Worm (Caenorhabditis elegans): ENCODE measurements around the gene fbxb-37.

fbxb-37 gene

ce11 chrII:2093456-2093926, at the start of gene fbxb-37:
Gene fbxb-37 (minus strand): TSS chrII:2093876.
- TF ChIP-seq daf-12 (tag; optimal IDR thresholded peaks at IDR 0.05) = no peak

- TF ChIP-seq pqm-1 (tag; optimal IDR thresholded peaks at IDR 0.05) = no peak
- no peak for TF ChIP-seq nhr-11 (tag; optimal IDR thresholded peaks at IDR 0.05)
- no peak for TF ChIP-seq lin-15B (tag; optimal IDR thresholded peaks at IDR 0.05)
- no peak for TF ChIP-seq nhr-28 (tag; optimal IDR thresholded peaks at IDR 0.05)
- no peak for TF ChIP-seq ceh-9 (tag; optimal IDR thresholded peaks at IDR 0.05)
- no peak for TF ChIP-seq aly-2 (tag; optimal IDR thresholded peaks at IDR 0.05)
- TF ChIP-seq zag-1 (tag; optimal IDR thresholded peaks at IDR 0.05) = no peak
- TF ChIP-seq elt-2 (tag; optimal IDR thresholded peaks at IDR 0.05) = no peak
- no peak for TF ChIP-seq ceh-28 (tag; optimal IDR thresholded peaks at IDR 0.05)
- TF ChIP-seq nhr-76 (tag; optimal IDR thresholded peaks at IDR 0.05) = no peak
- no peak for TF ChIP-seq nhr-77 (tag; optimal IDR thresholded peaks at IDR 0.05)
- no peak for TF ChIP-seq fkh-2 (tag; optimal IDR thresholded peaks at IDR 0.05)
Observed at ce11 chrII:2140817-2141216, 47.1 kb upstream of the fbxb-37 start, which contains the start of gene C40A11.3. Gene C40A11.3 (plus strand): TSS chrII:2141117.

- no peak for TF ChIP-seq tbx-2 (tag; optimal IDR thresholded peaks at IDR 0.05)
- TF ChIP-seq sea-2 (GFP tag; optimal IDR thresholded peaks at IDR 0.05) = no peak
- TF ChIP-seq ztf-11 (tag; optimal IDR thresholded peaks at IDR 0.05) = no peak
- no peak for TF ChIP-seq nhr-67 (tag; optimal IDR thresholded peaks at IDR 0.05)
- TF ChIP-seq pqm-1 (tag; optimal IDR thresholded peaks at IDR 0.05) = no peak
- TF ChIP-seq nhr-77 (tag; optimal IDR thresholded peaks at IDR 0.05) = no peak
- no peak for TF ChIP-seq lin-15B (tag; optimal IDR thresholded peaks at IDR 0.05)
- TF ChIP-seq nhr-11 (tag; optimal IDR thresholded peaks at IDR 0.05) = no peak
- TF ChIP-seq unc-39 (tag; optimal IDR thresholded peaks at IDR 0.05) = no peak
- TF ChIP-seq egl-27 (tag; optimal IDR thresholded peaks at IDR 0.05) = no peak
- no peak for TF ChIP-seq ama-1 (optimal IDR thresholded peaks at IDR 0.05)
- no peak for TF ChIP-seq fkh-2 (tag; optimal IDR thresholded peaks at IDR 0.05)
- TF ChIP-seq ZK546.5 (tag; optimal IDR thresholded peaks at IDR 0.05) = no peak
Observed at ce11 chrII:2138901-2139300, 45.2 kb upstream of the fbxb-37 start.

- no peak for TF ChIP-seq mdl-1 (tag; optimal IDR thresholded peaks at IDR 0.05)
- TF ChIP-seq skn-1 (tag; optimal IDR thresholded peaks at IDR 0.05) = no peak
- TF ChIP-seq unc-62 (GFP tag; optimal IDR thresholded peaks at IDR 0.05) = no peak
- TF ChIP-seq nhr-23 (tag; optimal IDR thresholded peaks at IDR 0.05) = no peak
- no peak for TF ChIP-seq mml-1 (tag; optimal IDR thresholded peaks at IDR 0.05)
- TF ChIP-seq nhr-12 (tag; optimal IDR thresholded peaks at IDR 0.05) = no peak
- no peak for TF ChIP-seq pha-4 (tag; optimal IDR thresholded peaks at IDR 0.05)
Observed at ce11 chrII:2137235-2137634, 43.6 kb upstream of the fbxb-37 start, which contains the start of gene C40A11.4. Gene C40A11.4 (plus strand): TSS chrII:2137422.

- TF ChIP-seq skn-1 (tag; optimal IDR thresholded peaks at IDR 0.05) (no peak), nhr-12 (tag; optimal IDR thresholded peaks at IDR 0.05) (no peak), ZK546.5 (tag; optimal IDR thresholded peaks at IDR 0.05) (no peak), nhr-23 (tag; optimal IDR thresholded peaks at IDR 0.05) (no peak), nhr-11 (tag; optimal IDR thresholded peaks at IDR 0.05) (no peak), egl-5 (tag; optimal IDR thresholded peaks at IDR 0.05) (no peak), daf-12 (tag; optimal IDR thresholded peaks at IDR 0.05) (no peak), nfya-1 (tag; optimal IDR thresholded peaks at IDR 0.05; ENCODE audit: insufficient read depth) (no peak), jun-1 (tag; optimal IDR thresholded peaks at IDR 0.05) (no peak), ceh-28 (tag; optimal IDR thresholded peaks at IDR 0.05) (no peak)
Observed at ce11 chrII:2135604-2136003, 41.9 kb upstream of the fbxb-37 start, which contains the start of gene hpo-7. Gene hpo-7 (minus strand): TSS chrII:2135704.

- TF ChIP-seq ama-1 (optimal IDR thresholded peaks at IDR 0.05) (no peak), aly-2 (tag; optimal IDR thresholded peaks at IDR 0.05) (no peak), lsy-12 (tag; optimal IDR thresholded peaks at IDR 0.05) (no peak), nhr-11 (tag; optimal IDR thresholded peaks at IDR 0.05) (no peak), lin-39 (tag; optimal IDR thresholded peaks at IDR 0.05) (no peak), skn-1 (tag; optimal IDR thresholded peaks at IDR 0.05) (no peak), elt-3 (tag; optimal IDR thresholded peaks at IDR 0.05) (no peak), mml-1 (tag; optimal IDR thresholded peaks at IDR 0.05) (no peak), elt-2 (tag; optimal IDR thresholded peaks at IDR 0.05) (no peak), ceh-28 (tag; optimal IDR thresholded peaks at IDR 0.05) (no peak), sea-2 (GFP tag; optimal IDR thresholded peaks at IDR 0.05) (no peak), unc-62 (GFP tag; optimal IDR thresholded peaks at IDR 0.05) (no peak), nhr-12 (tag; optimal IDR thresholded peaks at IDR 0.05) (no peak), nhr-43 (tag; optimal IDR thresholded peaks at IDR 0.05; ENCODE audit: poor library complexity, severe bottlenecking) (no peak), nhr-77 (tag; optimal IDR thresholded peaks at IDR 0.05) (no peak)
Observed at ce11 chrII:2130770-2131169, 37.1 kb upstream of the fbxb-37 start, which contains the start of gene sdz-28. Gene sdz-28 (plus strand): TSS chrII:2131070.
